Worm (Caenorhabditis elegans): Measurements from ENCODE around the gene T26C11.9.

The T26C11.9 gene

DNA sequence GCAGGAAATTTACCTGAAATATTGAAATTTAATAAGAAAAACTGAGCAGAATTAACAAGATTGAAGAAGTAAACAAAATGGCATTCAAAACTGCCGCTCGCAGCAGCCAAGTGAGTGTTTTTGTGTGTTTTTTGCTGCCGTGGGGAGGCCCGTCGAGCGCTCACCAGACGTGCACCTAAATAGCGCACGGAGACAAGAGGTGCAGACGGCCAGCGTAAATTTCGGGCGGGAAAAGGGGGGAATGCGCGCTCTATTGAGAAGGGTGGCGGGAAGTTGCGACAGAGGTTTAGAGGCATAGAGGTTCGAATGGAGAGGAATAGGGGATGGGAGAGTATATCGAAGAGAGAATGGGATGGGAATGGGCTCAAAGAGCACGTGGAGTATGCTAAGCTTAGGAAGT is 2.5 kb upstream of the T26C11.9 start, which contains the start of gene ceh-39:
TSS of gene ceh-39 (minus strand) at position 13 of the 400 bp plus-strand sequence.
- TF ChIP-seq C34F6.9 (tag; optimal IDR thresholded peaks at IDR 0.05): peak; percentile 75
- peak; percentile 83 for TF ChIP-seq unc-55 (GFP tag; optimal IDR thresholded peaks at IDR 0.05)
- TF ChIP-seq snpc-4 (tag; optimal IDR thresholded peaks at IDR 0.05): peak; percentile 27
- TF ChIP-seq unc-62 (GFP tag; optimal IDR thresholded peaks at IDR 0.05): no peak
- peak; percentile 45 for TF ChIP-seq gmeb-1 (tag; optimal IDR thresholded peaks at IDR 0.05)
- TF ChIP-seq skn-1 (tag; optimal IDR thresholded peaks at IDR 0.05): no peak
- peak; percentile 44 for TF ChIP-seq crh-2 (tag; optimal IDR thresholded peaks at IDR 0.05)
- TF ChIP-seq ztf-4 (tag; optimal IDR thresholded peaks at IDR 0.05): no peak
- peak; percentile 19 for TF ChIP-seq F13H6.1 (tag; optimal IDR thresholded peaks at IDR 0.05)
- TF ChIP-seq nhr-129 (tag; optimal IDR thresholded peaks at IDR 0.05): peak; percentile 71
- peak; percentile 31 for TF ChIP-seq ceh-82 (tag; optimal IDR thresholded peaks at IDR 0.05)
- no peak for TF ChIP-seq elt-3 (tag; optimal IDR thresholded peaks at IDR 0.05)
- TF ChIP-seq lsy-2 (tag; optimal IDR thresholded peaks at IDR 0.05): peak; percentile 48 to 57
- peak; percentile 9 for TF ChIP-seq egl-27 (tag; optimal IDR thresholded peaks at IDR 0.05)
- TF ChIP-seq lin-11 (tag; optimal IDR thresholded peaks at IDR 0.05): peak; percentile 39
- TF ChIP-seq zag-1 (tag; optimal IDR thresholded peaks at IDR 0.05): peak; percentile 29

DNA sequence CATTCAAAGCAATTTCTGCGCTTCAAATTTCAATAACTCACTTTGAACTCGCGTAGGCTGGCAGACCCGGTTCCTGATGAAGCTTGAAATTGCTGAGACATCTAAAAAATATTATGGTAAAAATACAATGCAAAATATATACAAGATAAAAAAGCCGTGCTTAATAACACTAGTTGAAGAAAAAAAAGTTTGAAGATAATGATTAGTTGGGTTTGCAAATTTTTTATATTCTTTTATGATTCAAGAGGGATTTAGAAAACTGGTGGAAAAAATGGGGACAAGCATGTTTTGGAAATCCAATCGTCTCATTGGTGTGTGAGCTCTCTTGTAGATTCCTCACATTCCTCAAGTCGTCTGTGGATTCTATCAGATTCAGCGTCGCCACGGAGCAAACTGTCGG is 1.0 kb downstream of the T26C11.9 start, which contains the start of gene ceh-21:
TSS of gene ceh-21 (minus strand) at position 101 of the 400 bp plus-strand sequence.
- TF ChIP-seq mbf-1 (tag; optimal IDR thresholded peaks at IDR 0.05): no peak
- no peak for TF ChIP-seq lin-11 (tag; optimal IDR thresholded peaks at IDR 0.05)
- TF ChIP-seq nhr-12 (tag; optimal IDR thresholded peaks at IDR 0.05): no peak
- TF ChIP-seq nhr-11 (tag; optimal IDR thresholded peaks at IDR 0.05): no peak

- TF ChIP-seq unc-39 (tag; optimal IDR thresholded peaks at IDR 0.05) (no peak), nhr-12 (tag; optimal IDR thresholded peaks at IDR 0.05) (no peak), sma-3 (GFP tag; optimal IDR thresholded peaks at IDR 0.05) (no peak), ztf-1 (GFP tag; conservative IDR thresholded peaks at IDR 0.05) (0 out of 2 replicates have a peak, but pooled peaks have one; percentile 57), R02D3.7 (tag; optimal IDR thresholded peaks at IDR 0.05) (no peak), elt-3 (tag; optimal IDR thresholded peaks at IDR 0.05) (no peak), egl-27 (tag; optimal IDR thresholded peaks at IDR 0.05) (no peak)
Observed at ce11 chrX:1850525-1850924, 3.1 kb downstream of the T26C11.9 start.

ce11 chrX:1848575-1848974 is 5.1 kb downstream of the T26C11.9 start, which contains the start of gene ceh-41:
Gene ceh-41 (minus strand): TSS chrX:1848675.
- TF ChIP-seq ztf-4 (tag; optimal IDR thresholded peaks at IDR 0.05): no peak

DNA sequence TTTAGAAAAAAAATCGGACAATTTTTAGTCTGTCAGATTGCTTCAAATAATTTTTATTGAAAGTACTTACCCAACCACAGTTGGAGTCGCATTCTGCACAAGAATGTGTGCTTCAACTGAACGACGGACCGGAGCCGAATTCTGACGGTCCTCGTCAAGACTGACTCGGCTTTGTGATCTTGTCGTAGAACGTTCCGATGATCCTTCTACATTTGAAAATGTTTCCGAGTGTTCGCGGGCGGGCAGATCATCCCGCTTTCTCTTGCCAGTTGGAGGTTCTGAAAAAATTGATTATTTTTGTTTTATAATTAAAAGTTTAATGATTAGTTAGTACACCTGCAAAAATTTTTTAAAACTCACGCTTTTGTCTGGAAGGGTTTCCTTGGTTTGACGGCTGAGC is 6.0 kb downstream of the T26C11.9 start:
- TF ChIP-seq elt-3 (tag; optimal IDR thresholded peaks at IDR 0.05) (no peak), ama-1 (optimal IDR thresholded peaks at IDR 0.05) (no peak), Y55F3AM.14 (GFP tag; optimal IDR thresholded peaks at IDR 0.05) (no peak), nhr-77 (tag; optimal IDR thresholded peaks at IDR 0.05) (no peak), nhr-23 (tag; optimal IDR thresholded peaks at IDR 0.05) (no peak), nhr-10 (tag; optimal IDR thresholded peaks at IDR 0.05) (no peak), lin-39 (tag; optimal IDR thresholded peaks at IDR 0.05) (no peak), snpc-4 (tag; optimal IDR thresholded peaks at IDR 0.05) (no peak), skn-1 (tag; optimal IDR thresholded peaks at IDR 0.05) (no peak), sma-3 (GFP tag; optimal IDR thresholded peaks at IDR 0.05) (no peak), nhr-12 (tag; optimal IDR thresholded peaks at IDR 0.05) (no peak), R02D3.7 (tag; optimal IDR thresholded peaks at IDR 0.05) (no peak), sma-9 (GFP tag; optimal IDR thresholded peaks at IDR 0.05) (no peak), sma-9 (tag; optimal IDR thresholded peaks at IDR 0.05) (no peak), unc-55 (GFP tag; optimal IDR thresholded peaks at IDR 0.05) (no peak), ztf-1 (GFP tag; conservative IDR thresholded peaks at IDR 0.05) (no peak), lin-13 (GFP tag; optimal IDR thresholded peaks at IDR 0.05) (no peak), nhr-11 (tag; optimal IDR thresholded peaks at IDR 0.05) (no peak), zag-1 (tag; optimal IDR thresholded peaks at IDR 0.05) (no peak), F13H6.1 (tag; optimal IDR thresholded peaks at IDR 0.05) (no peak)

ce11 chrX:1845493-1845892 is 8.2 kb downstream of the T26C11.9 start, which contains the start of gene T26C11.4:
Gene T26C11.4 (minus strand): TSS chrX:1845546.
- TF ChIP-seq gmeb-1 (tag; optimal IDR thresholded peaks at IDR 0.05): peak; percentile 66
- TF ChIP-seq C34F6.9 (tag; optimal IDR thresholded peaks at IDR 0.05): peak; percentile 19
- no peak for TF ChIP-seq egl-27 (tag; optimal IDR thresholded peaks at IDR 0.05)
- TF ChIP-seq F13H6.1 (tag; optimal IDR thresholded peaks at IDR 0.05): peak; percentile 17
- peak; percentile 26 for TF ChIP-seq unc-55 (GFP tag; optimal IDR thresholded peaks at IDR 0.05)
- TF ChIP-seq sma-3 (GFP tag; optimal IDR thresholded peaks at IDR 0.05): peak; percentile 0
